Worm (Caenorhabditis elegans) whole organism, L1 larva: ENCODE data around the gene lgc-48.

Experiments
- C16A3.4 ChIP-seq: fragments of 150-350 bp; optimal IDR thresholded peaks from 2 replicates; lab custom pipeline; 2014; ENCODE audit warnings: missing biosample characterization, missing genetic modification characterization
- C34B4.2 ChIP-seq: sonication (generic microtip); optimal IDR thresholded peaks from 2 replicates; lab custom pipeline; 2017; ENCODE audit warnings: mild to moderate bottlenecking, missing genetic modification characterization, missing compliant biosample characterization
- F16B12.6 ChIP-seq: fragments of 150-350 bp; optimal IDR thresholded peaks from 2 replicates; lab custom pipeline; 2014; ENCODE audit warnings: missing biosample characterization, missing genetic modification characterization
- ceh-82 ChIP-seq, 3 experiments: fragments of 150-350 bp in 1 of 3; sonication (generic microtip) in 2 of 3; optimal IDR thresholded peaks; 2 replicates each; lab custom pipeline; 2014 to 2017; ENCODE audit warnings: missing biosample characterization in 3 of 3, missing genetic modification characterization in 3 of 3
- ces-1 ChIP-seq: fragments of 150-350 bp; optimal IDR thresholded peaks from 2 replicates; lab custom pipeline; 2014; ENCODE audit warnings: missing biosample characterization, missing genetic modification reagents, missing genetic modification characterization
- dpl-1 ChIP-seq, 3 experiments: fragments of 150-350 bp in 2 of 3; sonication (generic microtip) in 1 of 3; optimal IDR thresholded peaks; 2 replicates each; lab custom pipeline; 2014 to 2017; ENCODE audit warnings: missing biosample characterization in 3 of 3, missing genetic modification characterization in 3 of 3, missing genetic modification reagents in 3 of 3
- efl-1 ChIP-seq, 4 experiments: fragments of 150-350 bp; optimal IDR thresholded peaks in 3 of 4; peaks in 1 of 4; 1 replicate in 1 of 4; 2 replicates in 3 of 4; lab custom pipeline; 2014; ENCODE audit warnings: missing biosample characterization in 2 of 4, missing genetic modification characterization in 2 of 4, missing genetic modification reagents in 2 of 4
- efl-3 ChIP-seq: fragments of 200-800 bp; sonication (Bioruptor generic); optimal IDR thresholded peaks from 2 replicates; lab custom pipeline; 2018; ENCODE audit warnings: mild to moderate bottlenecking, missing genetic modification characterization, missing compliant biosample characterization
- elt-2 ChIP-seq: sonication (generic microtip); optimal IDR thresholded peaks from 2 replicates; lab custom pipeline; 2016; ENCODE audit warnings: missing genetic modification characterization, mild to moderate bottlenecking, inconsistent platforms, missing compliant biosample characterization, missing genetic modification reagents
- fos-1 ChIP-seq: fragments of 150-350 bp; optimal IDR thresholded peaks from 2 replicates; lab custom pipeline; 2014; ENCODE audit warnings: missing biosample characterization, missing genetic modification characterization
- grh-1 ChIP-seq: fragments of 200-800 bp; sonication (Bioruptor generic); IDR thresholded peaks from 2 replicates; pipeline ENCODE4 v1.3.6; 2022; ENCODE audit warnings: missing genetic modification reagents, missing genetic modification characterization, missing compliant biosample characterization
- hlh-17 ChIP-seq: fragments of 200-800 bp; sonication (Bioruptor generic); optimal IDR thresholded peaks from 2 replicates; lab custom pipeline; 2018; ENCODE audit warnings: missing genetic modification characterization, mild to moderate bottlenecking, missing compliant biosample characterization, moderate library complexity, borderline replicate concordance
- lin-15B ChIP-seq: fragments of 150-350 bp; sonication (generic microtip); optimal IDR thresholded peaks from 3 replicates; lab custom pipeline; 2014; ENCODE audit warnings: missing biosample characterization, missing genetic modification characterization
- mab-9 ChIP-seq: fragments of 200-800 bp; sonication (Bioruptor generic); IDR thresholded peaks from 2 replicates; pipeline ENCODE4 v1.3.6; 2022; ENCODE audit warnings: missing genetic modification reagents, missing genetic modification characterization, missing compliant biosample characterization
- mef-2 ChIP-seq: fragments of 150-350 bp; optimal IDR thresholded peaks from 2 replicates; lab custom pipeline; 2014; ENCODE audit warnings: missing biosample characterization, missing genetic modification characterization
- nhr-11 ChIP-seq: fragments of 150-350 bp; optimal IDR thresholded peaks from 2 replicates; lab custom pipeline; 2014; ENCODE audit warnings: missing biosample characterization, missing genetic modification characterization
- nhr-20 ChIP-seq: sonication (generic microtip); optimal IDR thresholded peaks from 2 replicates; lab custom pipeline; 2016; ENCODE audit warnings: mild to moderate bottlenecking, missing genetic modification characterization, missing compliant biosample characterization
- nhr-71 ChIP-seq: sonication (generic microtip); optimal IDR thresholded peaks from 2 replicates; lab custom pipeline; 2016; ENCODE audit warnings: mild to moderate bottlenecking, missing genetic modification characterization, moderate library complexity, missing compliant biosample characterization
- pag-3 ChIP-seq: sonication (generic microtip); optimal IDR thresholded peaks from 2 replicates; lab custom pipeline; 2017; ENCODE audit warnings: missing genetic modification characterization, mild to moderate bottlenecking, missing compliant biosample characterization, antibody characterized with exemption, borderline replicate concordance; ENCODE audit not compliant: insufficient read depth
- pqm-1 ChIP-seq: sonication (generic microtip); optimal IDR thresholded peaks from 3 replicates; lab custom pipeline; 2017; ENCODE audit warnings: missing biosample characterization, missing genetic modification characterization
- snpc-4 ChIP-seq: fragments of 150-350 bp; optimal IDR thresholded peaks from 2 replicates; lab custom pipeline; 2014; ENCODE audit warnings: missing biosample characterization, missing genetic modification characterization
- sptf-1 ChIP-seq: fragments of 150-350 bp; optimal IDR thresholded peaks from 2 replicates; lab custom pipeline; 2014; ENCODE audit warnings: missing biosample characterization, missing genetic modification characterization
- tbx-2 ChIP-seq: sonication (generic microtip); optimal IDR thresholded peaks from 2 replicates; lab custom pipeline; 2016; ENCODE audit warnings: missing genetic modification characterization, missing compliant biosample characterization
- unc-30 ChIP-seq: sonication (generic microtip); optimal IDR thresholded peaks from 2 replicates; lab custom pipeline; 2017; ENCODE audit warnings: missing biosample characterization, missing genetic modification characterization
- unc-98 ChIP-seq: fragments of 200-800 bp; sonication (Bioruptor generic); IDR thresholded peaks from 2 replicates; pipeline ENCODE4 v1.3.6; 2022; ENCODE audit warnings: missing genetic modification characterization, missing compliant biosample characterization
- vab-15 ChIP-seq: sonication (generic microtip); optimal IDR thresholded peaks from 2 replicates; lab custom pipeline; 2017; ENCODE audit warnings: missing genotype, mild to moderate bottlenecking, missing genetic modification characterization, missing compliant biosample characterization
- zag-1 ChIP-seq: fragments of 150-350 bp; optimal IDR thresholded peaks from 2 replicates; lab custom pipeline; 2014; ENCODE audit warnings: missing biosample characterization, missing genetic modification characterization

The lgc-48 gene

DNA sequence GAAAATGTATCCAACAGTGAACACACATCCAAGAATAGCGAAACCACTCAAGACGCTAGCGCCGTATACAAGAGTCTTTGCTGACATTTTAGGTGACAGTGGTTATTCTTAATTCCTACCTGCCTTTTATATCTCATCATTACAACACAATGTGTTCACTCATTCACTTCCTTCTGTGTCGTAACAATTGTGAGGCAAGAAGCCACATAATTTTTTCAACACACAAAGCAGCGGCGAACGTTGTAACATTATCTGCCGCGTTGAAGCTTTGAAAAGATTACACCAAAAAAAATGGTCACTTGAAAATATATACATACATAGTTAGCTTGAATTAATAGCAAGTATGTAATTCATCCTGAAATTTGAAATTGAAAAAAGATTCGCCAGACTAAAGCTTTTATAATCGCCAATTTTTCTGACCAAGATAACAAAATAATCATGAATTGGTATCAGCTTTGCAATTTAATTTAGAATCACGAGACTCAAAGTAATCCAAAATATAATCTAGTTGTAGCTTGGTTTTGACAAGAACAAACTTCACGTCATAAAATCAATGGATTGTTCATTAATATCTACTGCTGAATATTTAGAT, 22.0 kb upstream of the lgc-48 start, which contains the start of the genes col-161 and srh-18:
TSS of gene col-161 (minus strand) at position 101 of the 592 bp plus-strand sequence.
TSS of gene srh-18 (plus strand) at position 542 of the 592 bp plus-strand sequence.
- TF ChIP-seq F16B12.6, result no peak
- peak; percentile 17 for TF ChIP-seq nhr-11 (tag; lab: Kevin White, UChicago)

DNA sequence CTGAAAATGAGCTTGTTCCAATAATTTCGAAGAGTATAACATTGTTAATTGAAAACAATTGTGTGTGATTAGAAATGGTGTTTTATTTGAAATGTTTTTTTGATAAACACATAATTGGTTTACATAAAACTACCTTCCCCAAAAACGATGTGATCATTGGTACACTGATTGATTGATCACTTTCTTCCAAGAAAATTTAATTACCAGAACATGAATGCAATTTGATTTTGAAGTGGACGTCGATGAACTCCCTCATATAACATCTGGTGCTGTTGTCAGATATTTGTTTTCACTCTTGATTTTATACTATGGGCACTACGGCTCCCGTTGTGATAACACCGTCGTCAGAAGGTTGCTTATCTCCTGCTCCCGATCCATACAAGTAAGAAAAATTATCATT, 19.4 kb upstream of the lgc-48 start, which contains the start of gene srh-15:
TSS of gene srh-15 (plus strand) at position 301 of the 400 bp plus-strand sequence.
- no peak for TF ChIP-seq efl-1 (optimal IDR thresholded peaks at IDR 0.05; lab: Kevin White, UChicago)
- peak in 1 of 2 experiments; percentile 20 for TF ChIP-seq efl-1 (GFP tag; optimal IDR thresholded peaks at IDR 0.05 in 1 of 2; lab: Kevin White, UChicago)
- TF ChIP-seq nhr-11 (tag; lab: Kevin White, UChicago), result no peak

DNA sequence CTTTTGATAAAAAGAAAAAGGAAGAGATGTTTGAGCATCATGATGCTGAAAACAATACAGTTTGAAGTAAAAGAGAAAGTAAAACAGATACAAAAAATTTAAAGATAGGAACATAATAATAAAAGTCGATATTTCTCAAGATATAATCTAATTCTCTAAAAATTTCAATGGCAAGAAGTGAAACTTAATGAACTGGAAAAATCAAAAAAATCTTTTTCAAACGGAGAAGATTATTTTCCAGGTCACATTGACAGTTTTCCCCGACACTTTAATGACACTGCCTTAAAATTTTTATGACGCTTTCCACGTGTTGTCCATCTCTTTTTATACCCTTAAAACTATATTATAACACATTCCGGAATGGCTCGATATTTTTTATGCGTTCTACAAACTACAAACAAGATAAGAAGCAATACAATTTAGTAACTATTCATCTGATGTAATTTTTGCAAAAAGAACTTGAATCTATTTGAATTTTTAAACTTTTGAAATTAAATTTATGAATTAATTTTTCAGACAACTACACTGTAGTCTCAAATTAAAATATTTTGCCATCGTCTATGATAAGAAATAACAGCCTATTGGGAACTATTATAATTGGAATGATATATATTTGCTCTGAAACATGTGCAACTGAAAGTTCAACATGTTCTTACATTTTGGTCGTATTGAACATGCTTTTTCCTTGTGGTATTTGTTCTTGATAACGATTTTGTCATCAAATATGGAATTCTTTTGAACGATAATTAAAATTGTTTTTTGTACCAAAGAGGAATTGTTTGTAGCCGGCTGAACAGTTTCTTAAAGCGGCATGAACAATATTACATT, 14.9 kb upstream of the lgc-48 start, which contains the start of gene C50B6.7:
TSS of gene C50B6.7 (minus strand) at position 51 of the 828 bp plus-strand sequence.
- TF ChIP-seq elt-2 (tag; lab: Kevin White, UChicago) (peak; percentile 17), unc-30 (tag; lab: Kevin White, UChicago) (no peak)
- TF ChIP-seq, all 84 proteins: peak for 1

DNA sequence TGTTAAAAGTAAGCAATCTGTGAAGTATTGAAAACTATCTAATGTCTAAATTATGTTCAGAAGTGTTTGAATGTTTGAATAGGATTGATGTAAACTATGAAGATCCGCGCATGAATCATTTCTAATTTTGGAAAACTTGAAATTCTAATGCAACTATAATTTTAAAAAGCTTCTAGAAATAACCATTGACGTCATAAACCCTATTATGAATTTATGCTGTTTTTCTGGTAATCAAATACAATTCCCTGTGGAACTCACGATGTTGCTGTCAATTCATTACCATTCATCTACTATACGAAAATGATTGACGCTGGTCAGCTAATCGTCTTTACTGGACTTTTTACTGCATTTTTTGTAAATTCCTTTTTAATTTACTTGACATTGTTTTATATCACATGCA, 12.6 kb upstream of the lgc-48 start, which contains the start of gene str-37:
TSS of gene str-37 (plus strand) at position 301 of the 400 bp plus-strand sequence.
- TF ChIP-seq fos-1 (no peak), C34B4.2 (tag; lab: Kevin White, UChicago) (no peak), zag-1 (tag; lab: Kevin White, UChicago) (no peak), lin-15B (tag; lab: Kevin White, UChicago) (no peak), efl-3 (no peak), vab-15 (tag; lab: Kevin White, UChicago) (no peak), snpc-4 (tag; lab: Kevin White, UChicago) (no peak), nhr-20 (tag; lab: Kevin White, UChicago) (no peak), pag-3 (tag; lab: Kevin White, UChicago) (no peak), nhr-71 (tag; lab: Kevin White, UChicago) (no peak), mef-2 (tag; lab: Kevin White, UChicago) (no peak), ces-1 (GFP tag; lab: Kevin White, UChicago) (no peak), ceh-82 (tag; optimal IDR thresholded peaks at IDR 0.05; lab: Kevin White, UChicago) (no peak), C16A3.4 (tag; lab: Kevin White, UChicago) (no peak), tbx-2 (tag; lab: Kevin White, UChicago) (no peak), grh-1 (no peak), unc-30 (tag; lab: Kevin White, UChicago) (no peak)

DNA sequence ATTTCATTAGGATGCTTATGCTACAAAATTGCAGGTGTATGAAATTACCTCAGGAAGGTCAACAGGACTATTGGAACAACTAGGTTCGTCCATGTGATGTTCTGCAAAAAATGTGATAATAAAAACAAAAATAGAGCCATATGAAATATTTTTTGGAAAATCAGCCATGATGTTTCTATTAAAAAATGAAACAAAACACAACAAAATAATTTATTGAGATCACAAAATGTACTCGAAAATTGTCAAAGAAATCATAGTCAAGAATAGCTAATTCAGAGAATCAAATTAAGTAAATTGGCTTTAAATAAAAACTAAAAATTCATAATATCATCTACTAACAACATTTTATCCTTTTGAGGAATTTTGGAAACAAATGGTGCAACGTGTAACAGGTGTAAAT, 9.1 kb upstream of the lgc-48 start, which contains the start of gene nhr-129:
TSS of gene nhr-129 (minus strand) at position 101 of the 400 bp plus-strand sequence.
- TF ChIP-seq pqm-1 (tag; lab: Kevin White, UChicago) (no peak), mab-9 (no peak), C16A3.4 (tag; lab: Kevin White, UChicago) (no peak), unc-98 (GFP tag; lab: Robert Waterston, UW) (no peak), hlh-17 (GFP tag; lab: Kevin White, UChicago) (no peak), dpl-1 (GFP tag; optimal IDR thresholded peaks at IDR 0.05; lab: Kevin White, UChicago) (no peak), tbx-2 (tag; lab: Kevin White, UChicago) (no peak), ces-1 (GFP tag; lab: Kevin White, UChicago) (no peak), sptf-1 (tag; lab: Kevin White, UChicago) (no peak)
